Worm (Caenorhabditis elegans): Measurements from ENCODE around the gene T13H10.2.
A peak's percentile ranks its signal among the peaks of the same experiment; 100 is the strongest.

DNA sequence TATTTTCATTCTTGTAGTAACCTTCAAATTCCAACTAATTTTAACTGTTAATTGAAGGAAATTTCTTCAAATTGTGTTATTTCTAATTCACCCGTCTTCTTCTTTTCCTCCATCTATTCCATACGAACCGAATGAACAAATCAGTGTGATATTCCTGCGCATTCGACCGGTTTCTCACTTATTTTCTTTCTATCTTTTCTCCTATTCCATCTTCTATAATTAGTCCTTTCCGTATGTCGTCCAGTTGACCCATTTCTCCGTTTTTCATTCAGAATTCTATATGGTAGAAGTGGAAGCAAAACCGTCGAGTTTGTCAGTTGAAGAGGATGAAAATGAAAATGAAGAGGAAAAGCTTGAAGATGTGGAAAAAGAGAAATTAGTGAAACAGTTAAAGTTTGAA is 45.5 kb downstream of the T13H10.2 start, which contains the start of gene magu-4:
- TF ChIP-seq ama-1 (optimal IDR thresholded peaks at IDR 0.05) = no peak
- no peak for TF ChIP-seq fos-1 (tag; optimal IDR thresholded peaks at IDR 0.05)
- no peak for TF ChIP-seq lin-39 (tag; optimal IDR thresholded peaks at IDR 0.05)
- no peak for TF ChIP-seq skn-1 (tag; optimal IDR thresholded peaks at IDR 0.05)
- TF ChIP-seq zag-1 (tag; optimal IDR thresholded peaks at IDR 0.05) = no peak
- TF ChIP-seq nhr-25 (tag; optimal IDR thresholded peaks at IDR 0.05) = peak; percentile 17
- TF ChIP-seq ceh-16 (tag; optimal IDR thresholded peaks at IDR 0.05) = no peak
- no peak for TF ChIP-seq mab-5 (tag; optimal IDR thresholded peaks at IDR 0.05)
- no peak for TF ChIP-seq lin-13 (GFP tag; optimal IDR thresholded peaks at IDR 0.05)
- no peak for TF ChIP-seq Y55F3AM.14 (GFP tag; optimal IDR thresholded peaks at IDR 0.05)
- TF ChIP-seq unc-62 (GFP tag; optimal IDR thresholded peaks at IDR 0.05) = no peak
- TF ChIP-seq blmp-1 (tag; optimal IDR thresholded peaks at IDR 0.05; ENCODE audit: insufficient read depth) = no peak
